Fruit fly (Drosophila melanogaster): ENCODE measurements around the gene CIA30.

dm6 chr3R:29697841-29698240, 38.9 kb upstream of the CIA30 start:
- no peak for TF ChIP-seq CG11617 (GFP tag; optimal IDR thresholded peaks at IDR 0.05)
- TF ChIP-seq Hr96 (GFP tag; optimal IDR thresholded peaks at IDR 0.05) = no peak
- TF ChIP-seq Crg-1 (GFP tag; optimal IDR thresholded peaks at IDR 0.05) = no peak
